Worm (Caenorhabditis elegans) whole organism, early embryonic: ENCODE data around the gene K07F5.22.

Source experiments
- B0310.2 ChIP-seq: sonication (generic microtip); optimal IDR thresholded peaks from 2 replicates; lab custom pipeline; 2016; ENCODE audit warnings: mild to moderate bottlenecking, missing genetic modification characterization, missing compliant biosample characterization
- F13C5.2 ChIP-seq: sonication (generic microtip); optimal IDR thresholded peaks from 2 replicates; lab custom pipeline; 2017; ENCODE audit warnings: mild to moderate bottlenecking, missing genetic modification characterization, inconsistent platforms, missing compliant biosample characterization
- aly-1 ChIP-seq: sonication (generic microtip); optimal IDR thresholded peaks from 2 replicates; lab custom pipeline; 2016; ENCODE audit warnings: missing genetic modification characterization, missing compliant biosample characterization
- ama-1 ChIP-seq: fragments of 150-350 bp; optimal IDR thresholded peaks from 2 replicates; lab custom pipeline; 2014
- ceh-13 ChIP-seq: fragments of 200-800 bp; sonication (Bioruptor generic); optimal IDR thresholded peaks from 2 replicates; lab custom pipeline; 2018; ENCODE audit warnings: mild to moderate bottlenecking, missing genetic modification characterization, missing compliant biosample characterization
- ceh-36 ChIP-seq: sonication (generic microtip); optimal IDR thresholded peaks from 2 replicates; lab custom pipeline; 2016; ENCODE audit warnings: missing genetic modification characterization, inconsistent platforms, missing compliant biosample characterization
- ets-7 ChIP-seq: sonication (generic microtip); optimal IDR thresholded peaks from 2 replicates; lab custom pipeline; 2016; ENCODE audit warnings: missing genotype, missing genetic modification characterization, missing compliant biosample characterization
- flt-1 ChIP-seq: fragments of 200-800 bp; sonication (Bioruptor generic); IDR thresholded peaks from 2 replicates; pipeline ENCODE4 v1.3.6; 2022; ENCODE audit warnings: missing genetic modification characterization, missing compliant biosample characterization
- hmbx-1 ChIP-seq: sonication (generic microtip); optimal IDR thresholded peaks from 2 replicates; lab custom pipeline; 2016; ENCODE audit warnings: mild to moderate bottlenecking, missing genetic modification characterization, missing compliant biosample characterization
- hmg-4 ChIP-seq: fragments of 200-800 bp; sonication (Bioruptor generic); optimal IDR thresholded peaks from 2 replicates; lab custom pipeline; 2018; ENCODE audit warnings: mild to moderate bottlenecking, missing genetic modification characterization, missing compliant biosample characterization
- hnd-1 ChIP-seq: sonication (generic microtip); optimal IDR thresholded peaks from 2 replicates; lab custom pipeline; 2016; ENCODE audit warnings: missing genetic modification characterization, missing compliant biosample characterization
- pes-1 ChIP-seq: fragments of 200-800 bp; sonication (Bioruptor generic); IDR thresholded peaks from 2 replicates; pipeline ENCODE4 v1.3.6; 2022; ENCODE audit warnings: missing genetic modification reagents, missing genetic modification characterization, missing compliant biosample characterization
- scrt-1 ChIP-seq: fragments of 200-800 bp; sonication (Bioruptor generic); IDR thresholded peaks from 2 replicates; pipeline ENCODE4 v1.3.6; 2022; ENCODE audit warnings: missing genetic modification characterization, missing compliant biosample characterization
- sea-1 ChIP-seq: fragments of 200-800 bp; sonication (Bioruptor generic); conservative IDR thresholded peaks from 2 replicates; pipeline ENCODE4 v1.3.6; 2022; ENCODE audit warnings: missing genetic modification characterization, missing compliant biosample characterization
- tbx-11 ChIP-seq: fragments of 200-800 bp; sonication (Bioruptor generic); IDR thresholded peaks from 2 replicates; pipeline ENCODE4 v1.3.6; 2022; ENCODE audit warnings: missing genetic modification characterization, missing compliant biosample characterization
- tbx-37 ChIP-seq: fragments of 200-800 bp; sonication (Bioruptor generic); conservative IDR thresholded peaks from 2 replicates; pipeline ENCODE4 v1.3.6; 2022; ENCODE audit warnings: missing genetic modification reagents, missing genetic modification characterization, missing compliant biosample characterization
- tra-4 ChIP-seq: sonication (generic microtip); optimal IDR thresholded peaks from 2 replicates; lab custom pipeline; 2017; ENCODE audit warnings: missing genetic modification characterization, missing compliant biosample characterization

Gene K07F5.22

DNA sequence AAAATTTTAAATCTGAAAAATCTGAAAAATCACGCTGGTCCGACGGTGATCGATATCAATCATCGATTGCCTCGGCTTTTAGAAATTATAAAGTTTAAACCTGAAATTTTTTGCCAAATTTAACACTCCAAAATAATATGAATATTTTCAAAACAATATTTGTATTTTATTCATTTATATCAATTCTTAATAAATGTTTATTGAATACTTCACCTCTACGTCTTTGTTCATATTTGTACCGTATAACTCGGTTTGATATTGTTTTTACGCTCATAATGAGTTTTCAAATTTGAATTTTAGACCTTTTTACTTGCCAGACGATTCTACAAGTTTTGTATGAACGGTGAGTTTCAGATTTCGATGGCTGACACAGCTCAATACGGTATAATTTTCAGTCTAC lies at the start of gene K07F5.22, which contains the start of gene K07F5.15:
TSS of gene K07F5.22 (plus strand) at position 301 of the 400 bp plus-strand sequence.
TSS of gene K07F5.15 (plus strand) at position 301 of the 400 bp plus-strand sequence.
- TF ChIP-seq tbx-37 (GFP tag; lab: Robert Waterston, UW) (no peak), hmg-4 (no peak), aly-1 (no peak), ets-7 (tag; lab: Kevin White, UChicago) (no peak), F13C5.2 (tag; lab: Kevin White, UChicago) (no peak), scrt-1 (no peak), sea-1 (GFP tag; lab: Robert Waterston, UW) (no peak), flt-1 (GFP tag; lab: Robert Waterston, UW) (no peak), pes-1 (no peak), tra-4 (tag; lab: Kevin White, UChicago) (no peak), tbx-11 (GFP tag; lab: Robert Waterston, UW) (no peak), hmbx-1 (tag; lab: Kevin White, UChicago) (no peak), ceh-13 (GFP tag; lab: Kevin White, UChicago) (no peak), B0310.2 (no peak), ceh-36 (no peak)

DNA sequence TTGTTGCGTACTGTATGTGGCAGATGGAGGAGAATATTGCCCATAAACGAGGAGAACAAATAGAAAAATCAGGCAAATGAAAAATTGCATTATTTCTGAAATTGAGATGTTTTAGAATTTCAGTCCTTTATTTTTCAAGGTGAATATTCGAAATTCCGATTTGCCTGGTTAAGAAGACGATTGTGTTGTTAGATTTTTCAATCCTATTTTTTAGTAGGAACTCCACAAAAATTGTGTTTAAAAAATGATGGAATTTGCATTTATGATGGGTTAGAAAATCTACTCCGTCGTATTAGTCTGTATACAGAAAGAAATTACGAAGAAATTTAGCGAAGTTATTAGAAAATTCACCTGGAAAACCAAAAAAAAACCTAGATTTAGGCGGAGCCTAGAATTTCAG lies 49.4 kb upstream of the K07F5.22 start, which contains the start of gene egl-20:
TSS of gene egl-20 (minus strand) at position 101 of the 400 bp plus-strand sequence.
- TF ChIP-seq flt-1 (GFP tag; lab: Robert Waterston, UW): no peak
- no peak for TF ChIP-seq ceh-36
- TF ChIP-seq ets-7 (tag; lab: Kevin White, UChicago): no peak
- no peak for TF ChIP-seq sea-1 (GFP tag; lab: Robert Waterston, UW)
- no peak for TF ChIP-seq hnd-1

DNA sequence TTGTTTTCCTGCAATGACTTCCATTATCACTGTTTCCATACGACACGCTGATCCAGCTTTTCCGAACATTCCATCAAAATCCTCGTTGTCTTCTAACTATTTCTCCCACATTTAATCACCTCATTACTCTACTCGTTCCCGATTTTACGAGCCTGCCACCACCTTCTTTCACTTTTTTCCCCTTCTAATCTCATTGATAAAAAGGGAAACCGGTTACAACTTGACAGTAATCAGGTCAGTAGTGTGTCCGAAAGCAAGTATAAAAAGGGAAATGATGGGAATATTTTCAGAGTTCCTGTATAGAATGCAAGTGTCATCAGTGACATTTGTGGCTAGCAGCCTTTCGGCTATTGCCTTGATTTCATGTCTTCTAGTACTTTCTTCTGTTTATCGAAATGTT lies 43.3 kb upstream of the K07F5.22 start, which contains the start of gene col-123:
TSS of gene col-123 (plus strand) at position 301 of the 400 bp plus-strand sequence.
- TF ChIP-seq hnd-1 (no peak), flt-1 (GFP tag; lab: Robert Waterston, UW) (no peak), aly-1 (no peak), B0310.2 (no peak), tbx-11 (GFP tag; lab: Robert Waterston, UW) (no peak)

DNA sequence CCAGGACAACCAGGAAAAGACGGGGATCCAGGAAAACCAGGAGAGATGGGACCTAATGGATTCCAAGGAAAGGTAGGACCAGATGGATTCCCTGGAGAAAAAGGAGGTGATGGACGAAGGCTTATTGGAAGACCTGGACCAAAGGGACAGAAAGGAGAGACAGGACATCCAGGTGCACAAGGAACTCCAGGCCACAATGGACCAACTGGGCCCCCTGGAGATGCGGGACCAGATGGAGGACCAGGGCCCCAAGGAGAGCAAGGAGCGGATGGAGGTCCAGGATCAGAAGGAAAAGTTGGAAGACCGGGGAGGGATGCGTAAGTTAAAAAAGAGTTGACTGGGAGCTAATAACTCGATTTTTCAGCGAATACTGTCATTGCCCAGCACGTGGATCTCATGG lies 42.3 kb upstream of the K07F5.22 start:
- no peak for TF ChIP-seq F13C5.2 (tag; lab: Kevin White, UChicago)
- no peak for TF ChIP-seq hnd-1
- no peak for TF ChIP-seq sea-1 (GFP tag; lab: Robert Waterston, UW)
- no peak for TF ChIP-seq flt-1 (GFP tag; lab: Robert Waterston, UW)
- TF ChIP-seq pes-1: no peak
- TF ChIP-seq ceh-36: no peak
- no peak for TF ChIP-seq hmg-4
- no peak for TF ChIP-seq ama-1 (lab: Kevin White, UChicago)
- TF ChIP-seq B0310.2: no peak
- TF ChIP-seq tbx-11 (GFP tag; lab: Robert Waterston, UW): no peak
- no peak for TF ChIP-seq scrt-1
- no peak for TF ChIP-seq ets-7 (tag; lab: Kevin White, UChicago)
- no peak for TF ChIP-seq ceh-13 (GFP tag; lab: Kevin White, UChicago)
- no peak for TF ChIP-seq hmbx-1 (tag; lab: Kevin White, UChicago)

DNA sequence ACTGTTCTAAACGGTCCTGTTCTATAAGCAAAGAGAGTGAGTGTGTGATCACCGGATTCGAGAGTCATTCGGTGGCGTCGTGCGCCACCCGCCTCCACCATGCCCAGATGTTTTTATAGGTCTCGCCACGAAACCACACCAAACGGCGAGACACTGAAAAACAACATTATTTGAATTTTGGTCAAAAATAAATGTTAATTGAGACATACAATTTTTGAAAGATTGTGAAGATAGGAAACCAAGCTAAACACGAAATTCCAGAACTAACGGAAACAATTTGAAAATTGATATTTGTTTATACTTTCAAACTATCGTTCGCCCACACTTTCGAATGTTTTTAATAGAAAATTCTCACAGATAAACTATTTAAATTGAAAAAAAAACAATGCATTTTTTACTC lies 40.4 kb upstream of the K07F5.22 start, which contains the start of gene catp-6:
TSS of gene catp-6 (minus strand) at position 101 of the 400 bp plus-strand sequence.
- TF ChIP-seq F13C5.2 (tag; lab: Kevin White, UChicago): no peak
- TF ChIP-seq B0310.2: no peak
- no peak for TF ChIP-seq tbx-37 (GFP tag; lab: Robert Waterston, UW)
- no peak for TF ChIP-seq tbx-11 (GFP tag; lab: Robert Waterston, UW)
- TF ChIP-seq ceh-13 (GFP tag; lab: Kevin White, UChicago): no peak
- TF ChIP-seq sea-1 (GFP tag; lab: Robert Waterston, UW): no peak
- TF ChIP-seq hmbx-1 (tag; lab: Kevin White, UChicago): no peak
- TF ChIP-seq flt-1 (GFP tag; lab: Robert Waterston, UW): no peak
- no peak for TF ChIP-seq hmg-4
- no peak for TF ChIP-seq pes-1

DNA sequence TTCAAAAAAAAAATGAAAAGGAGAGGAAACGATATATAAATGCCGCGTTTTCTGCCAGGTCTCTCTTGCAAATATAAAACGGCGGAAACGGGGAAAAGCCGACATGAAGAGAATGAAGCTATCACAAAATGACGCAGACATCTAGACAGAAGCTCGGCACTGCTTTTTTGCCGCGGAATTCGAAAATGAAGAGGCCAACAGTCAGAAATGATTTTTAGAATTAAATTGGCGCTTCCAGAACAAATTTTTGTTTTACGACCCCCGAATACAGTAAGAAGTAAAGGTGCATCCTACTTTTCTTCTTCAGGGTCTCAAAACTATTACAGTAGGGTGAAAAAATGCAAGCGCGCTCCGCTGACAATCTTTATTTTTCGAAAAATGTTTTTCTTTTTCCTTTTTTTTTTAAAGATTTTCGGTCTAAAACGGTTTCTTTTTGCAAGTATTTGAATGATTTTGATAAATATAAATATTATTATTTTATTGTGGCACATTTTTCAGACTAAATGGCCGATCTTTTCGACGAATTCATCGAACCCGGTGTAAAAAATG lies 39.6 kb upstream of the K07F5.22 start, which contains the start of gene mtr-4:
TSS of gene mtr-4 (plus strand) at position 499 of the 549 bp plus-strand sequence.
- TF ChIP-seq F13C5.2 (tag; lab: Kevin White, UChicago) (no peak), scrt-1 (no peak), flt-1 (GFP tag; lab: Robert Waterston, UW) (no peak), ama-1 (lab: Kevin White, UChicago) (no peak), ets-7 (tag; lab: Kevin White, UChicago) (no peak), hmg-4 (no peak), B0310.2 (no peak), hnd-1 (no peak), hmbx-1 (tag; lab: Kevin White, UChicago) (no peak), tbx-37 (GFP tag; lab: Robert Waterston, UW) (no peak)

DNA sequence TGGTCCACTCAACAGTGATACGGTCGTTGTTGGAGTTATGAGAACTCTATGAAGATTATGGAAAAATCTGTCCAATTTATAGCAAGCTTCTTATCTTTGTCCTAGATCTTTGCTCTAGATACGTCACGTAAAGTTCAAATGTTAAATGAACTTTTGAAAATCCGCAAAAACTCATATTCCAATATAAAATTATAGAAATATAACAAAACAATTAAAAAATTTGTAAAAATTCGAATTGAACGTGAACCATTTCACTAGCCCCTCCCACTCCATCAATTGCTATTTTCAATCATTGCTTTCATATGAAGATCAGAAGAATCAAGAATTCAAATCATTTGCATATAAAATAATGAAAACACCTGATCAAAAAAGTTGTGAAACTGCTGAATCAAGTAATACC lies 32.3 kb upstream of the K07F5.22 start, which contains the start of gene kin-21:
TSS of gene kin-21 (plus strand) at position 301 of the 400 bp plus-strand sequence.
- TF ChIP-seq tbx-11 (GFP tag; lab: Robert Waterston, UW) (no peak), tra-4 (tag; lab: Kevin White, UChicago) (no peak), ama-1 (lab: Kevin White, UChicago) (no peak), tbx-37 (GFP tag; lab: Robert Waterston, UW) (no peak), ceh-13 (GFP tag; lab: Kevin White, UChicago) (no peak), ets-7 (tag; lab: Kevin White, UChicago) (no peak)

DNA sequence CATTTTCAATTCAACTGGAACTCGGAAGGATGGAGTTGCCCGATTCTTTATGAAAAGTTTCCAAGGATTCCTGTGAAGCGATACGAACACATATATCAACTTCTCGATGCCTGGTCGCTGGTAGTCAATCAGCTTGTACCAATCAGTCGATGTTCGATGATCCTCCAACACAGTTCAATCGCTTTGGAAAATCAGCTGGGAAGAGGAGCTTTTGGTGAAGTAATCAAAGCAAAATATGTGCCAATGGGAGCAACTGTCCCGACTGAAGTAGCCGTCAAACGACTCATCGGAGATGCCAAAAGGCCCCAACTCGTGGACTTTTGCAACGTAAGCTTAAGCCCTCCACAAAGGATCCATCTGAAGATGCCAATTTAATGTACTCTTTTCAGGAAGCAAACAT lies 31.5 kb upstream of the K07F5.22 start:
- TF ChIP-seq F13C5.2 (tag; lab: Kevin White, UChicago) (no peak), tbx-37 (GFP tag; lab: Robert Waterston, UW) (no peak), pes-1 (no peak), flt-1 (GFP tag; lab: Robert Waterston, UW) (no peak), hnd-1 (no peak), ama-1 (lab: Kevin White, UChicago) (no peak), hmbx-1 (tag; lab: Kevin White, UChicago) (no peak), ceh-13 (GFP tag; lab: Kevin White, UChicago) (no peak), ceh-36 (no peak), scrt-1 (no peak), sea-1 (GFP tag; lab: Robert Waterston, UW) (no peak), B0310.2 (no peak)
